Fruit fly (Drosophila melanogaster): ENCODE measurements around the gene vri.

Gene vri

dm6 chr2L:5298978-5299627 is 10.4 kb downstream of the vri start:
- peak; percentile 88 for TF ChIP-seq CG17801 (GFP tag; optimal IDR thresholded peaks at IDR 0.05; ENCODE audit: partially characterized antibody)

dm6 chr2L:5299628-5299986 is 10.9 kb downstream of the vri start:
- TF ChIP-seq CG17801 (GFP tag; optimal IDR thresholded peaks at IDR 0.05; ENCODE audit: partially characterized antibody) = no peak

- no peak for TF ChIP-seq CG17801 (GFP tag; optimal IDR thresholded peaks at IDR 0.05; ENCODE audit: partially characterized antibody)
These were observed 11.5 kb downstream of the vri start for dm6 chr2L:5300237-5300668.

- TF ChIP-seq CG17801 (GFP tag; optimal IDR thresholded peaks at IDR 0.05; ENCODE audit: partially characterized antibody) = no peak
These were observed 12.3 kb downstream of the vri start for dm6 chr2L:5300785-5301616.

- TF ChIP-seq CG17801 (GFP tag; optimal IDR thresholded peaks at IDR 0.05; ENCODE audit: partially characterized antibody) = peak; percentile 64
These were observed 13.5 kb downstream of the vri start for dm6 chr2L:5302284-5302683.

dm6 chr2L:5302692-5303043 is 13.9 kb downstream of the vri start:
- no peak for TF ChIP-seq CG17801 (GFP tag; optimal IDR thresholded peaks at IDR 0.05; ENCODE audit: partially characterized antibody)

dm6 chr2L:5303044-5303904 is 14.5 kb downstream of the vri start:
- TF ChIP-seq CG17801 (GFP tag; optimal IDR thresholded peaks at IDR 0.05; ENCODE audit: partially characterized antibody) = peak; percentile 68

- TF ChIP-seq CG17801 (GFP tag; optimal IDR thresholded peaks at IDR 0.05; ENCODE audit: partially characterized antibody) = no peak
These were observed 15.6 kb downstream of the vri start for dm6 chr2L:5304367-5304766.

- TF ChIP-seq CG17801 (GFP tag; optimal IDR thresholded peaks at IDR 0.05; ENCODE audit: partially characterized antibody) = peak; percentile 46
These were observed 16.6 kb downstream of the vri start for dm6 chr2L:5305240-5305875.

- no peak for TF ChIP-seq CG17801 (GFP tag; optimal IDR thresholded peaks at IDR 0.05; ENCODE audit: partially characterized antibody)
These were observed 17.7 kb downstream of the vri start for dm6 chr2L:5306373-5306997.

dm6 chr2L:5309369-5309768 is 20.6 kb downstream of the vri start:
- no peak for TF ChIP-seq CG17801 (GFP tag; optimal IDR thresholded peaks at IDR 0.05; ENCODE audit: partially characterized antibody)

dm6 chr2L:5314630-5315159 is 26.0 kb downstream of the vri start, which contains the start of gene CG14024:
TSS of gene CG14024 (minus strand) at chr2L:5314895.
- no peak for TF ChIP-seq CG17801 (GFP tag; optimal IDR thresholded peaks at IDR 0.05; ENCODE audit: partially characterized antibody)

dm6 chr2L:5320063-5320462 is 31.3 kb downstream of the vri start:
- TF ChIP-seq CG17801 (GFP tag; optimal IDR thresholded peaks at IDR 0.05; ENCODE audit: partially characterized antibody) = no peak

dm6 chr2L:5321014-5321413 is 32.3 kb downstream of the vri start:
- no peak for TF ChIP-seq CG17801 (GFP tag; optimal IDR thresholded peaks at IDR 0.05; ENCODE audit: partially characterized antibody)

Data from ovary, adult (tissue).